Worm (Caenorhabditis elegans) whole organism, L4 larva: Measurements from ENCODE around the gene oma-2.

Source experiments
- ZK546.5 ChIP-seq, 2 experiments: sonication (generic microtip); optimal IDR thresholded peaks; 2 replicates each; lab custom pipeline; 2017; ENCODE audit warnings: missing biosample characterization in 2 of 2, missing genetic modification characterization in 2 of 2
- aha-1 ChIP-seq: fragments of 150-350 bp; peaks from one replicate; lab custom pipeline; 2014; ENCODE audit warnings: missing biosample characterization, missing genetic modification characterization
- attf-4 ChIP-seq: sonication (generic microtip); optimal IDR thresholded peaks from 3 replicates; lab custom pipeline; 2017; ENCODE audit warnings: missing biosample characterization, missing genetic modification characterization
- ceh-28 ChIP-seq: fragments of 150-350 bp; optimal IDR thresholded peaks from 2 replicates; lab custom pipeline; 2014; ENCODE audit warnings: missing biosample characterization, missing genetic modification reagents, missing genetic modification characterization
- ceh-62 ChIP-seq: sonication (generic microtip); optimal IDR thresholded peaks from 2 replicates; lab custom pipeline; 2017; ENCODE audit warnings: missing biosample characterization, missing genetic modification characterization
- ces-1 ChIP-seq: fragments of 150-350 bp; sonication (generic microtip); optimal IDR thresholded peaks from 4 replicates; lab custom pipeline; 2014; ENCODE audit warnings: missing biosample characterization, missing genetic modification reagents, missing genetic modification characterization
- cey-2 ChIP-seq: sonication (generic microtip); optimal IDR thresholded peaks from 3 replicates; lab custom pipeline; 2017; ENCODE audit warnings: missing genetic modification characterization, mild to moderate bottlenecking, missing compliant biosample characterization, antibody characterized with exemption, borderline replicate concordance; ENCODE audit not compliant: insufficient read depth
- daf-8 ChIP-seq: fragments of 200-800 bp; sonication (Bioruptor generic); IDR thresholded peaks from 2 replicates; pipeline ENCODE4 v1.3.6; 2022; ENCODE audit warnings: missing genetic modification characterization, missing compliant biosample characterization
- dpl-1 ChIP-seq: fragments of 150-350 bp; optimal IDR thresholded peaks from 2 replicates; lab custom pipeline; 2014; ENCODE audit warnings: missing biosample characterization, missing genetic modification reagents, missing genetic modification characterization
- duxl-1 ChIP-seq: sonication (generic microtip); optimal IDR thresholded peaks from 2 replicates; lab custom pipeline; 2016; ENCODE audit warnings: mild to moderate bottlenecking, missing genetic modification characterization, moderate library complexity, missing compliant biosample characterization; ENCODE audit not compliant: poor library complexity
- egl-43 ChIP-seq: fragments of 200-800 bp; sonication (Bioruptor generic); IDR thresholded peaks from 2 replicates; pipeline ENCODE4 v1.3.6; 2022; ENCODE audit warnings: missing genetic modification reagents, missing genetic modification characterization, missing compliant biosample characterization
- gei-8 ChIP-seq: fragments of 200-800 bp; sonication (Bioruptor generic); optimal IDR thresholded peaks from 2 replicates; lab custom pipeline; 2018; ENCODE audit warnings: mild to moderate bottlenecking, missing genetic modification characterization, missing compliant biosample characterization
- jun-1 ChIP-seq: fragments of 150-350 bp; optimal IDR thresholded peaks from 2 replicates; lab custom pipeline; 2014; ENCODE audit warnings: missing biosample characterization, missing genetic modification reagents, missing genetic modification characterization
- lim-7 ChIP-seq: fragments of 200-800 bp; sonication (Bioruptor generic); IDR thresholded peaks from 2 replicates; pipeline ENCODE4 v1.3.6; 2022; ENCODE audit warnings: missing genetic modification characterization, missing compliant biosample characterization
- lin-15B ChIP-seq: fragments of 150-350 bp; sonication (generic microtip); optimal IDR thresholded peaks from 3 replicates; lab custom pipeline; 2014; ENCODE audit warnings: missing biosample characterization, missing genetic modification characterization
- lin-39 ChIP-seq: fragments of 150-350 bp; optimal IDR thresholded peaks from 2 replicates; lab custom pipeline; 2014; ENCODE audit warnings: missing biosample characterization, missing genetic modification reagents, missing genetic modification characterization
- lir-3 ChIP-seq: sonication (generic microtip); optimal IDR thresholded peaks from 2 replicates; lab custom pipeline; 2016; ENCODE audit warnings: mild to moderate bottlenecking, missing genetic modification characterization, missing compliant biosample characterization
- madf-5 ChIP-seq, 2 experiments: fragments of 200-800 bp; sonication (Bioruptor generic); IDR thresholded peaks; 2 replicates each; pipeline ENCODE4 v1.3.6; 2022; ENCODE audit warnings: missing compliant biosample characterization in 2 of 2, missing genetic modification characterization in 2 of 2
- madf-9 ChIP-seq: fragments of 200-800 bp; sonication (Bioruptor generic); conservative IDR thresholded peaks from 2 replicates; pipeline ENCODE4 v1.3.6; 2022; ENCODE audit warnings: missing genetic modification reagents, missing genetic modification characterization, missing compliant biosample characterization
- mdl-1 ChIP-seq, 2 experiments: fragments of 150-350 bp in 1 of 2; sonication (generic microtip) in 1 of 2; optimal IDR thresholded peaks; 2 replicates each; lab custom pipeline; 2014 to 2017; ENCODE audit warnings: missing biosample characterization in 2 of 2, missing genetic modification characterization in 2 of 2
- mep-1 ChIP-seq: fragments of 150-350 bp; sonication (generic microtip); optimal IDR thresholded peaks from 3 replicates; lab custom pipeline; 2014; ENCODE audit warnings: missing biosample characterization, missing genetic modification characterization
- mes-2 ChIP-seq: sonication (generic microtip); optimal IDR thresholded peaks from 2 replicates; lab custom pipeline; 2016; ENCODE audit warnings: missing genotype, mild to moderate bottlenecking, missing genetic modification characterization, missing compliant biosample characterization; ENCODE audit not compliant: poor library complexity, severe bottlenecking
- nhr-102 ChIP-seq: sonication (generic microtip); optimal IDR thresholded peaks from 2 replicates; lab custom pipeline; 2016; ENCODE audit warnings: mild to moderate bottlenecking, missing genetic modification characterization, moderate library complexity, missing compliant biosample characterization
- nhr-111 ChIP-seq: fragments of 200-800 bp; sonication (Bioruptor generic); optimal IDR thresholded peaks from 2 replicates; lab custom pipeline; 2018; ENCODE audit warnings: mild to moderate bottlenecking, missing genetic modification characterization, missing compliant biosample characterization
- nhr-25 ChIP-seq: sonication (generic microtip); optimal IDR thresholded peaks from 2 replicates; lab custom pipeline; 2017; ENCODE audit warnings: missing genetic modification characterization, mild to moderate bottlenecking, missing compliant biosample characterization, antibody characterized with exemption, moderate library complexity, borderline replicate concordance; ENCODE audit not compliant: insufficient read depth
- nhr-28 ChIP-seq: fragments of 150-350 bp; optimal IDR thresholded peaks from 2 replicates; lab custom pipeline; 2014; ENCODE audit warnings: missing biosample characterization, missing genetic modification characterization
- nhr-41 ChIP-seq: fragments of 200-800 bp; sonication (Bioruptor generic); IDR thresholded peaks from 2 replicates; pipeline ENCODE4 v1.3.6; 2022; ENCODE audit warnings: missing genetic modification reagents, missing genetic modification characterization, missing compliant biosample characterization
- nhr-77 ChIP-seq: fragments of 150-350 bp; optimal IDR thresholded peaks from 2 replicates; lab custom pipeline; 2014; ENCODE audit warnings: missing biosample characterization, missing genetic modification characterization
- saeg-2 ChIP-seq: fragments of 200-800 bp; sonication (Bioruptor generic); IDR thresholded peaks from 2 replicates; pipeline ENCODE4 v1.3.6; 2022; ENCODE audit warnings: missing genetic modification reagents, missing genetic modification characterization, missing compliant biosample characterization
- sdz-12 ChIP-seq: fragments of 200-800 bp; sonication (Bioruptor generic); optimal IDR thresholded peaks from 2 replicates; lab custom pipeline; 2018; ENCODE audit warnings: mild to moderate bottlenecking, missing genetic modification characterization, missing compliant biosample characterization
- snpc-1.2 ChIP-seq: fragments of 200-800 bp; sonication (Bioruptor generic); IDR thresholded peaks from 2 replicates; pipeline ENCODE4 v1.3.6; 2022; ENCODE audit warnings: missing genetic modification reagents, missing genetic modification characterization, missing compliant biosample characterization
- unc-39 ChIP-seq: sonication (generic microtip); optimal IDR thresholded peaks from 2 replicates; lab custom pipeline; 2017; ENCODE audit warnings: missing biosample characterization, missing genetic modification characterization
- unc-62 ChIP-seq, 3 experiments: fragments of 150-350 bp in 1 of 3; sonication (generic microtip); optimal IDR thresholded peaks in 2 of 3; peaks in 1 of 3; 1 replicate in 1 of 3; 2 replicates in 2 of 3; lab custom pipeline; 2014 to 2017; ENCODE audit warnings: missing biosample characterization in 3 of 3, missing genetic modification characterization in 3 of 3, missing genetic modification reagents in 3 of 3, missing genotype in 1 of 3
- zag-1 ChIP-seq: fragments of 150-350 bp; optimal IDR thresholded peaks from 2 replicates; lab custom pipeline; 2014; ENCODE audit warnings: missing biosample characterization, missing genetic modification characterization
- zfp-3 ChIP-seq: fragments of 200-800 bp; sonication (Bioruptor generic); conservative IDR thresholded peaks from 2 replicates; pipeline ENCODE4 v1.3.6; 2022; ENCODE audit warnings: missing genetic modification reagents, missing genetic modification characterization, missing compliant biosample characterization

Gene oma-2

DNA sequence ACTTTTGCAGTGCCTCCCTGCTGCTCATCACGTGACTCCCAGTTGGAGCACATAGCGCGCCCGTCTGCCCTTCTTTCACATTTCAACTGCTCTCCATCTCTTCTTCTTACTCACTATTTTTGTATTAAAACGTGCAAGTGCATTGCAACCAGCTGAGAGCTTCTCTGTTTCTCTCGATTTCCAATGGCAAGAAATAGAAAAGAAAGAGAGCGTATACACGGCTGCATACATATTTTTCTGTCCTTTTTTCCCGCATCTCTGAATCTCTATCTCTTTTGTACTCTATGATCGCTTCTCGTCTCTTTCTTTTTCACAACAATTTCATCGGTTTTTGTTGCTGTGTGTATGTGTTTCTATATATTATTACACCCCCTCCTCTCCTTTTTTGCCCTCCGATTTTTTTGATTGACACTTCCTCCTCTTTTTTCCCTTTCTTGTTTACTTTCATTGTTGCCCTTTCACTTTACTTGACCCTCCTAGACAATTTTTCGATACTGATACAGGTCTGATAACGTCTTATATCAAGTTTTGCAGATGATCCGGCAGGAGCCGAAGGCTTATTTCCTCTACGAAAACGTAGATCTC is 28.2 kb upstream of the oma-2 start, which contains the start of gene Y97E10AR.1 (continued):
- TF ChIP-seq snpc-1.2 (GFP tag; lab: Robert Waterston, UW) (no peak), saeg-2 (GFP tag; lab: Robert Waterston, UW) (0 out of 2 replicates have a peak, but pooled peaks have one; percentile 15), gei-8 (peak; percentile 86), daf-8 (GFP tag; lab: Robert Waterston, UW) (no peak), unc-62 (GFP tag; optimal IDR thresholded peaks at IDR 0.05 in 1 of 2; lab: Kevin White, UChicago) (peak in 1 of 2 experiments; percentile 99), unc-62 (tag; optimal IDR thresholded peaks at IDR 0.05; lab: Kevin White, UChicago) (peak; percentile 37), nhr-77 (tag; lab: Kevin White, UChicago) (peak; percentile 76), mdl-1 (tag; optimal IDR thresholded peaks at IDR 0.05; lab: Kevin White, UChicago) (peak in 1 of 2 experiments; percentile 86), ces-1 (GFP tag; lab: Kevin White, UChicago) (no peak)

DNA sequence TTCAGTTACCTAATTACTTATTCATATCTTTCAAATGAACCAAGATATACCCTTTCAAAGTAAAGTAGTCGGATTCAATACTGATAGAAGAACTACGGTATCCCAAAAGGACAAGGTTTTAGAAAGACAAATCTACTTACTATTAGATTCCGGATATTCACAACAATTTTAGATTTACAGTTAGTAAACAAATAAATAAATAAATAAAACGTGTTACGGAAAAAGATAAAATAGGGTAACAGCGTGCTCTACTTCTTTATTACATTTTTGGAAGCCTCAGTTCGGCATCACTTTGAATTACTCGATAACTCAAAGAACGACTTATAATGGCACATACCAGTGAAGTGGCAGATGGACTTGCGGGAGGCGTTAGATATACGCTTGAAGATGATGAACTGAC is 24.2 kb upstream of the oma-2 start, which contains the start of gene Y97E10AR.8:
TSS of gene Y97E10AR.8 (plus strand) at position 301 of the 400 bp plus-strand sequence.
- TF ChIP-seq lin-15B (tag; lab: Kevin White, UChicago): no peak
- no peak for TF ChIP-seq nhr-41
- TF ChIP-seq duxl-1 (tag; lab: Kevin White, UChicago): no peak
- TF ChIP-seq nhr-102 (tag; lab: Kevin White, UChicago): no peak
- TF ChIP-seq unc-39 (tag; lab: Kevin White, UChicago): no peak
- TF ChIP-seq nhr-25 (tag; lab: Kevin White, UChicago): no peak
- no peak for TF ChIP-seq madf-9 (GFP tag; lab: Robert Waterston, UW)
- TF ChIP-seq sdz-12: no peak

DNA sequence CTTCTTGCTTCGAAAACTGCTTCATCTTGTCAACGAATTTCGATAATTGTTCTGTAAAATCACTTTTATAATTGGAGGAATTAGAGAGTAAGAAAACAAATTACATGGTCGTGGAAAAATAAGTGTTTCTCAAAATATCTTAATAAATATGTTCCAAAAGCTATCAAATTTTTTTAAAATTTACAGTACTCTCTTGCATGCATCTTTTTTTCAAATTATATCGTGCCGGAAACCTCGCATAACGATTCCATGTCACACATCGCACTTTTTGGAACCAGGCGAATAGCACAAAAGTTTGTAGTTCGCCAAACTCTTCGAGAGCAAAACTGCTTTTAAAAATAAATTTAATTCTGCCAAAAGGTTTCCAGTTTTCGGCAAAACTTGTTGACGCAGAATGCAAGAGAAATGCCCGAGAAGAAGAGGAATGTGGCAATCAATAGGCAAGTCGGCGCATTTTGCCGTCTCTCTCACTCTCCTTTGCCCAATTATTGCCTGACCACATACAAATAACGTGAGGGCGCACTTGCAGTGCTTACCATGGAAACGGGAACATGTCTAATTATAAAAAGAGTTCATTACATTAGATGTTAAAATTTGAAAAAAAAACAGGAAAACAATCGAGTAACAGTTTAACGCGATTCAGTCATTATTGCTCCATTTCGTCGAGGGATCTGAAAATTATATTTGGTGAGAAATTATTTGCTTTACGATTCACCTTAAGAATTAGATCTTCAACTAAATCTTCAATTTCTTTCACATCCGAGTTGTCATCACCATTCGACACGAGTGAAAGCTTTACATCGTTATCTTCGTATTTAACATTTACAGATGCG is 21.6 kb upstream of the oma-2 start, which contains the start of gene Y97E10AR.3:
TSS of gene Y97E10AR.3 (minus strand) at position 51 of the 833 bp plus-strand sequence.
- TF ChIP-seq attf-4 (tag; lab: Kevin White, UChicago) (no peak), zfp-3 (GFP tag; lab: Robert Waterston, UW) (no peak), ceh-62 (tag; lab: Kevin White, UChicago) (no peak), unc-62 (GFP tag; optimal IDR thresholded peaks at IDR 0.05 in 1 of 2; lab: Kevin White, UChicago) (peak in 1 of 2 experiments; percentile 95), unc-62 (tag; optimal IDR thresholded peaks at IDR 0.05; lab: Kevin White, UChicago) (no peak), lin-39 (no peak), aha-1 (peak; percentile 95), snpc-1.2 (GFP tag; lab: Robert Waterston, UW) (no peak), zag-1 (tag; lab: Kevin White, UChicago) (no peak), ceh-28 (tag; lab: Kevin White, UChicago) (no peak), ZK546.5 (tag; optimal IDR thresholded peaks at IDR 0.05; lab: Kevin White, UChicago) (no peak)

DNA sequence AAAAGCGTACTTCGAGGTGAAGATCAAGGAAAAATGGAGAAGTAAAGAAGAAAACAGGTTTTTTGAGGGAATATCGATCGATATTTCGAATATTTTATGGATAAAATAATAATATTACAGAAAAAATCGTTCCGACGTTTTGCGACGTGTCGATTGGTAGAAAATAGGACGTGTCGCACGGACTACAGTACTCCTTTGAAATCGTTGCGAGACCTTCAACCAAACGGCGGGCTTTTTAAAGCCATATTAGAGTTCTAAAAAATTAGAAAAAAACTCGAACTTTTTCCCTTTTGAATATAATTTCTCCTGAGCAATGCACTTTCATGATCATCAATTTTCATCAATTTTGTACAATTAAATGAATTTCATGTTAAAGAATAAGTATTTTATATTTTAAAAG is 19.1 kb upstream of the oma-2 start, which contains the start of gene Y97E10AR.4:
TSS of gene Y97E10AR.4 (minus strand) at position 131 of the 400 bp plus-strand sequence.
- no peak for TF ChIP-seq nhr-25 (tag; lab: Kevin White, UChicago)
- TF ChIP-seq dpl-1: no peak
- TF ChIP-seq lir-3 (tag; lab: Kevin White, UChicago): no peak
- TF ChIP-seq nhr-111 (GFP tag; lab: Kevin White, UChicago): no peak
- peak; percentile 26 for TF ChIP-seq mep-1 (tag; lab: Kevin White, UChicago)
- peak; percentile 7 for TF ChIP-seq mes-2 (tag; lab: Kevin White, UChicago)
- no peak for TF ChIP-seq madf-5 (GFP tag; IDR thresholded peaks at IDR 0.05; lab: Robert Waterston, UW)
- TF ChIP-seq egl-43 (GFP tag; lab: Robert Waterston, UW): no peak
- no peak for TF ChIP-seq madf-9 (GFP tag; lab: Robert Waterston, UW)
- TF ChIP-seq unc-39 (tag; lab: Kevin White, UChicago): no peak
- no peak for TF ChIP-seq cey-2 (tag; lab: Kevin White, UChicago)
- TF ChIP-seq lim-7 (GFP tag; lab: Robert Waterston, UW): no peak
- no peak for TF ChIP-seq jun-1 (tag; lab: Kevin White, UChicago)
- no peak for TF ChIP-seq nhr-77 (tag; lab: Kevin White, UChicago)
- no peak for TF ChIP-seq nhr-28 (tag; lab: Kevin White, UChicago)
